Worm (Caenorhabditis elegans) whole organism, L1 larva: ENCODE measurements around the gene mboa-6.

Experiments
- C16A3.4 ChIP-seq: fragments of 150-350 bp; optimal IDR thresholded peaks from 2 replicates; lab custom pipeline; 2014; ENCODE audit warnings: missing biosample characterization, missing genetic modification characterization
- C34B4.2 ChIP-seq: sonication (generic microtip); optimal IDR thresholded peaks from 2 replicates; lab custom pipeline; 2017; ENCODE audit warnings: mild to moderate bottlenecking, missing genetic modification characterization, missing compliant biosample characterization
- F16B12.6 ChIP-seq: fragments of 150-350 bp; optimal IDR thresholded peaks from 2 replicates; lab custom pipeline; 2014; ENCODE audit warnings: missing biosample characterization, missing genetic modification characterization
- Y116A8C.19 ChIP-seq: sonication (generic microtip); optimal IDR thresholded peaks from 2 replicates; lab custom pipeline; 2016; ENCODE audit warnings: missing compliant biosample characterization, missing genetic modification characterization, borderline replicate concordance
- aha-1 ChIP-seq: fragments of 150-350 bp; optimal IDR thresholded peaks from 2 replicates; lab custom pipeline; 2014; ENCODE audit warnings: missing biosample characterization, missing genetic modification characterization
- alr-1 ChIP-seq: fragments of 200-800 bp; sonication (Bioruptor generic); optimal IDR thresholded peaks from 2 replicates; lab custom pipeline; 2018; ENCODE audit warnings: borderline replicate concordance, mild to moderate bottlenecking, missing genetic modification characterization, missing compliant biosample characterization
- ama-1 ChIP-seq: fragments of 150-350 bp; optimal IDR thresholded peaks from 2 replicates; lab custom pipeline; 2014
- ceh-8 ChIP-seq: fragments of 200-800 bp; sonication (Bioruptor generic); optimal IDR thresholded peaks from 2 replicates; lab custom pipeline; 2018; ENCODE audit warnings: mild to moderate bottlenecking, missing genetic modification characterization, moderate library complexity, missing compliant biosample characterization
- ces-1 ChIP-seq: fragments of 150-350 bp; optimal IDR thresholded peaks from 2 replicates; lab custom pipeline; 2014; ENCODE audit warnings: missing biosample characterization, missing genetic modification reagents, missing genetic modification characterization
- dpl-1 ChIP-seq, 3 experiments: fragments of 150-350 bp in 2 of 3; sonication (generic microtip) in 1 of 3; optimal IDR thresholded peaks; 2 replicates each; lab custom pipeline; 2014 to 2017; ENCODE audit warnings: missing biosample characterization in 3 of 3, missing genetic modification characterization in 3 of 3, missing genetic modification reagents in 3 of 3
- efl-1 ChIP-seq, 4 experiments: fragments of 150-350 bp; optimal IDR thresholded peaks in 3 of 4; peaks in 1 of 4; 1 replicate in 1 of 4; 2 replicates in 3 of 4; lab custom pipeline; 2014; ENCODE audit warnings: missing biosample characterization in 2 of 4, missing genetic modification characterization in 2 of 4, missing genetic modification reagents in 2 of 4
- efl-3 ChIP-seq: fragments of 200-800 bp; sonication (Bioruptor generic); optimal IDR thresholded peaks from 2 replicates; lab custom pipeline; 2018; ENCODE audit warnings: mild to moderate bottlenecking, missing genetic modification characterization, missing compliant biosample characterization
- egl-27 ChIP-seq, 2 experiments: fragments of 150-350 bp in 1 of 2; sonication (generic microtip); optimal IDR thresholded peaks; 3 replicates each; lab custom pipeline; 2017 to 2018; ENCODE audit warnings: missing biosample characterization in 2 of 2, missing genetic modification characterization in 2 of 2, missing genetic modification reagents in 2 of 2
- elt-3 ChIP-seq, 6 experiments: fragments of 150-350 bp in 1 of 6; sonication (generic microtip); optimal IDR thresholded peaks; 2 replicates each; lab custom pipeline; 2017 to 2018; ENCODE audit warnings: missing biosample characterization in 6 of 6, missing genetic modification characterization in 6 of 6, inconsistent platforms in 1 of 6
- ets-5 ChIP-seq: fragments of 200-800 bp; sonication (Bioruptor generic); IDR thresholded peaks from 2 replicates; pipeline ENCODE4 v1.3.6; 2022; ENCODE audit warnings: missing genetic modification characterization, missing compliant biosample characterization
- fkh-10 ChIP-seq: sonication (generic microtip); optimal IDR thresholded peaks from 2 replicates; lab custom pipeline; 2017; ENCODE audit warnings: missing biosample characterization, missing genetic modification reagents, missing genetic modification characterization
- fkh-4 ChIP-seq: sonication (generic microtip); optimal IDR thresholded peaks from 2 replicates; lab custom pipeline; 2016; ENCODE audit warnings: missing compliant biosample characterization, missing genetic modification characterization, borderline replicate concordance
- fkh-8 ChIP-seq: sonication (generic microtip); optimal IDR thresholded peaks from 2 replicates; lab custom pipeline; 2016; ENCODE audit warnings: mild to moderate bottlenecking, missing genetic modification characterization, missing compliant biosample characterization
- fos-1 ChIP-seq: fragments of 150-350 bp; optimal IDR thresholded peaks from 2 replicates; lab custom pipeline; 2014; ENCODE audit warnings: missing biosample characterization, missing genetic modification characterization
- grh-1 ChIP-seq: fragments of 200-800 bp; sonication (Bioruptor generic); IDR thresholded peaks from 2 replicates; pipeline ENCODE4 v1.3.6; 2022; ENCODE audit warnings: missing genetic modification reagents, missing genetic modification characterization, missing compliant biosample characterization
- hlh-17 ChIP-seq: fragments of 200-800 bp; sonication (Bioruptor generic); optimal IDR thresholded peaks from 2 replicates; lab custom pipeline; 2018; ENCODE audit warnings: missing genetic modification characterization, mild to moderate bottlenecking, missing compliant biosample characterization, moderate library complexity, borderline replicate concordance
- jun-1 ChIP-seq: fragments of 150-350 bp; optimal IDR thresholded peaks from 2 replicates; lab custom pipeline; 2014; ENCODE audit warnings: missing biosample characterization, missing genetic modification reagents, missing genetic modification characterization
- lin-14 ChIP-seq: fragments of 200-800 bp; sonication (Bioruptor generic); optimal IDR thresholded peaks from 2 replicates; lab custom pipeline; 2018; ENCODE audit warnings: mild to moderate bottlenecking, missing genetic modification characterization, moderate library complexity, missing compliant biosample characterization
- lin-35 ChIP-seq, 2 experiments: fragments of 150-350 bp; optimal IDR thresholded peaks; 2 replicates each; lab custom pipeline; 2014; ENCODE audit warnings: missing biosample characterization in 2 of 2, missing genetic modification characterization in 2 of 2, missing genetic modification reagents in 2 of 2
- lin-39 ChIP-seq: fragments of 150-350 bp; optimal IDR thresholded peaks from 2 replicates; lab custom pipeline; 2014; ENCODE audit warnings: missing biosample characterization, missing genetic modification reagents, missing genetic modification characterization
- lir-3 ChIP-seq: sonication (generic microtip); optimal IDR thresholded peaks from 2 replicates; lab custom pipeline; 2016; ENCODE audit warnings: mild to moderate bottlenecking, missing genetic modification characterization, moderate library complexity, missing compliant biosample characterization; ENCODE audit not compliant: poor library complexity
- lsy-2 ChIP-seq, 2 experiments: fragments of 150-350 bp; optimal IDR thresholded peaks; 2 replicates each; lab custom pipeline; 2014; ENCODE audit warnings: missing biosample characterization in 2 of 2, missing genetic modification characterization in 2 of 2
- mab-9 ChIP-seq: fragments of 200-800 bp; sonication (Bioruptor generic); IDR thresholded peaks from 2 replicates; pipeline ENCODE4 v1.3.6; 2022; ENCODE audit warnings: missing genetic modification reagents, missing genetic modification characterization, missing compliant biosample characterization
- mdl-1 ChIP-seq, 2 experiments: fragments of 150-350 bp; optimal IDR thresholded peaks; 2 replicates each; lab custom pipeline; 2014 to 2017; ENCODE audit warnings: missing biosample characterization in 2 of 2, missing genetic modification characterization in 2 of 2, inconsistent platforms in 1 of 2
- mef-2 ChIP-seq: fragments of 150-350 bp; optimal IDR thresholded peaks from 2 replicates; lab custom pipeline; 2014; ENCODE audit warnings: missing biosample characterization, missing genetic modification characterization
- nhr-11 ChIP-seq: fragments of 150-350 bp; optimal IDR thresholded peaks from 2 replicates; lab custom pipeline; 2014; ENCODE audit warnings: missing biosample characterization, missing genetic modification characterization
- nhr-12 ChIP-seq: sonication (generic microtip); optimal IDR thresholded peaks from 2 replicates; lab custom pipeline; 2017; ENCODE audit warnings: missing biosample characterization, missing genetic modification characterization
- nhr-20 ChIP-seq: sonication (generic microtip); optimal IDR thresholded peaks from 2 replicates; lab custom pipeline; 2016; ENCODE audit warnings: mild to moderate bottlenecking, missing genetic modification characterization, missing compliant biosample characterization
- nhr-28 ChIP-seq: fragments of 150-350 bp; optimal IDR thresholded peaks from 2 replicates; lab custom pipeline; 2014; ENCODE audit warnings: missing biosample characterization, missing genetic modification characterization
- nhr-47 ChIP-seq: sonication (generic microtip); optimal IDR thresholded peaks from 2 replicates; lab custom pipeline; 2016; ENCODE audit warnings: mild to moderate bottlenecking, missing genetic modification characterization, moderate library complexity, missing compliant biosample characterization
- nhr-71 ChIP-seq: sonication (generic microtip); optimal IDR thresholded peaks from 2 replicates; lab custom pipeline; 2016; ENCODE audit warnings: mild to moderate bottlenecking, missing genetic modification characterization, moderate library complexity, missing compliant biosample characterization
- nhr-76 ChIP-seq: sonication (generic microtip); optimal IDR thresholded peaks from 2 replicates; lab custom pipeline; 2017; ENCODE audit warnings: missing biosample characterization, missing genetic modification characterization
- nhr-84 ChIP-seq: sonication (generic microtip); optimal IDR thresholded peaks from 2 replicates; lab custom pipeline; 2017; ENCODE audit warnings: missing biosample characterization, missing genetic modification characterization
- nhr-90 ChIP-seq: sonication (generic microtip); optimal IDR thresholded peaks from 2 replicates; lab custom pipeline; 2016; ENCODE audit warnings: mild to moderate bottlenecking, missing genetic modification characterization, missing compliant biosample characterization; ENCODE audit not compliant: poor library complexity
- pag-3 ChIP-seq: sonication (generic microtip); optimal IDR thresholded peaks from 2 replicates; lab custom pipeline; 2017; ENCODE audit warnings: missing genetic modification characterization, mild to moderate bottlenecking, missing compliant biosample characterization, antibody characterized with exemption, borderline replicate concordance; ENCODE audit not compliant: insufficient read depth
- rnt-1 ChIP-seq: sonication (generic microtip); optimal IDR thresholded peaks from 2 replicates; lab custom pipeline; 2016; ENCODE audit warnings: mild to moderate bottlenecking, missing genetic modification characterization, moderate library complexity, missing compliant biosample characterization
- snpc-4 ChIP-seq: fragments of 150-350 bp; optimal IDR thresholded peaks from 2 replicates; lab custom pipeline; 2014; ENCODE audit warnings: missing biosample characterization, missing genetic modification characterization
- sox-4 ChIP-seq: sonication (generic microtip); optimal IDR thresholded peaks from 2 replicates; lab custom pipeline; 2016; ENCODE audit warnings: missing genetic modification characterization, missing compliant biosample characterization
- sup-37 ChIP-seq: fragments of 200-800 bp; sonication (Bioruptor generic); optimal IDR thresholded peaks from 2 replicates; lab custom pipeline; 2018; ENCODE audit warnings: mild to moderate bottlenecking, missing genetic modification characterization, missing compliant biosample characterization
- swsn-7 ChIP-seq: sonication (generic microtip); optimal IDR thresholded peaks from 2 replicates; lab custom pipeline; 2016; ENCODE audit warnings: missing genetic modification characterization, missing compliant biosample characterization
- tbx-2 ChIP-seq: sonication (generic microtip); optimal IDR thresholded peaks from 2 replicates; lab custom pipeline; 2016; ENCODE audit warnings: missing genetic modification characterization, missing compliant biosample characterization
- unc-62 ChIP-seq: fragments of 150-350 bp; optimal IDR thresholded peaks from 2 replicates; lab custom pipeline; 2014; ENCODE audit warnings: missing biosample characterization, missing genetic modification reagents, missing genetic modification characterization
- unc-86 ChIP-seq: sonication (generic microtip); optimal IDR thresholded peaks from 2 replicates; lab custom pipeline; 2016; ENCODE audit warnings: missing genetic modification characterization, missing compliant biosample characterization
- vab-15 ChIP-seq: sonication (generic microtip); optimal IDR thresholded peaks from 2 replicates; lab custom pipeline; 2017; ENCODE audit warnings: missing genotype, mild to moderate bottlenecking, missing genetic modification characterization, missing compliant biosample characterization
- zip-4 ChIP-seq: fragments of 200-800 bp; sonication (Bioruptor generic); optimal IDR thresholded peaks from 2 replicates; lab custom pipeline; 2018; ENCODE audit warnings: mild to moderate bottlenecking, missing genetic modification characterization, moderate library complexity, missing compliant biosample characterization
- ztf-4 ChIP-seq: fragments of 150-350 bp; optimal IDR thresholded peaks from 2 replicates; lab custom pipeline; 2014; ENCODE audit warnings: missing biosample characterization, missing genetic modification characterization

The mboa-6 gene

DNA sequence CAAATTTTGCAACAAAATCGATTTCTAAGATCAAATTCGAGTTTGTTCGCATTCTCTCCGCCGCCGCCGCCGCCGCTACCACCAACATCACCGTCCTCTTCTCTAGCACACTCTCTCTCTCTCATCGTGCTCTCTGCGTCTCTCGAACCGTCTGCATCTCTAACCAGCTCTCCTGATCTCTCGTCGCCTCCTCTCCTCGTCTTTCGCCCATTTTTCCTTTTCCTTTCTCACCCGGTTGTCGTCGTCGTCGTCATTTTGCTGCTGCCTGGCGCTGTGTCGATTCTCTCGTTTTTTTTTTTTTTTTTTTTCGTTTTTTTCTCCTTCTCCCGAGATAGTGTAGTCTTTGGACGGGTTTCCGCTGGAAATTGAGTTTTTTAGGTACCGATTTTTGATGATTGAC, 35.3 kb downstream of the mboa-6 start (continued):
- TF ChIP-seq mef-2 (tag; lab: Kevin White, UChicago) = peak; percentile 86
- TF ChIP-seq nhr-12 (tag; lab: Kevin White, UChicago) = peak; percentile 26
- TF ChIP-seq lin-39 (tag; lab: Kevin White, UChicago) = peak; percentile 67
- TF ChIP-seq nhr-71 (tag; lab: Kevin White, UChicago) = peak; percentile 99
- TF ChIP-seq ets-5 (GFP tag; lab: Robert Waterston, UW) = no peak
- peak; percentile 50 for TF ChIP-seq fkh-4 (tag; lab: Kevin White, UChicago)
- TF ChIP-seq ces-1 (GFP tag; lab: Kevin White, UChicago) = no peak
- TF ChIP-seq lir-3 (tag; lab: Kevin White, UChicago) = no peak
- TF ChIP-seq unc-86 (tag; lab: Kevin White, UChicago) = peak; percentile 96
- TF ChIP-seq fkh-8 (tag; lab: Kevin White, UChicago) = peak; percentile 86
- peak; percentile 96 for TF ChIP-seq nhr-90 (tag; lab: Kevin White, UChicago)
- TF ChIP-seq nhr-84 (tag; lab: Kevin White, UChicago) = no peak
- TF ChIP-seq pag-3 (tag; lab: Kevin White, UChicago) = no peak
- peak; percentile 99 for TF ChIP-seq lin-14
- peak; percentile 82 for TF ChIP-seq sox-4
- peak; percentile 91 for TF ChIP-seq fos-1
- TF ChIP-seq sup-37 (GFP tag; lab: Kevin White, UChicago) = peak; percentile 50
- TF ChIP-seq nhr-28 = no peak
- TF ChIP-seq C16A3.4 = no peak
- peak; percentile 85 to 95 for TF ChIP-seq efl-1 (optimal IDR thresholded peaks at IDR 0.05; lab: Kevin White, UChicago)
- peak; percentile 55 to 97 for TF ChIP-seq efl-1 (GFP tag; optimal IDR thresholded peaks at IDR 0.05 in 1 of 2; lab: Kevin White, UChicago)
- TF ChIP-seq fkh-10 (GFP tag; lab: Kevin White, UChicago) = peak; percentile 81
- no peak for TF ChIP-seq Y116A8C.19
- no peak for TF ChIP-seq C34B4.2 (tag; lab: Kevin White, UChicago)
- peak; percentile 73 for TF ChIP-seq snpc-4 (tag; lab: Kevin White, UChicago)
- peak; percentile 70 to 85 for TF ChIP-seq lin-35 (GFP tag; optimal IDR thresholded peaks at IDR 0.05; lab: Kevin White, UChicago)
- TF ChIP-seq ztf-4 = peak; percentile 80
- TF ChIP-seq unc-62 (GFP tag; lab: Kevin White, UChicago) = peak; percentile 65
- peak; percentile 49 for TF ChIP-seq nhr-76 (tag; lab: Kevin White, UChicago)
- TF ChIP-seq dpl-1 (GFP tag; optimal IDR thresholded peaks at IDR 0.05; lab: Kevin White, UChicago) = peak; percentile 55 to 57 (median 55)
- TF ChIP-seq jun-1 (tag; lab: Kevin White, UChicago) = peak; percentile 97
- no peak for TF ChIP-seq alr-1 (tag; lab: Kevin White, UChicago)
- TF ChIP-seq hlh-17 = no peak
- TF ChIP-seq ceh-8 (GFP tag; lab: Kevin White, UChicago) = peak; percentile 91
- peak; percentile 95 for TF ChIP-seq grh-1 (GFP tag; lab: Robert Waterston, UW)
- peak; percentile 90 to 97 for TF ChIP-seq egl-27 (tag; optimal IDR thresholded peaks at IDR 0.05; lab: Kevin White, UChicago)
- TF ChIP-seq aha-1 = peak; percentile 70
- peak; percentile 83 to 90 for TF ChIP-seq lsy-2 (tag; optimal IDR thresholded peaks at IDR 0.05; lab: Kevin White, UChicago)
- peak; percentile 56 for TF ChIP-seq efl-3 (GFP tag; lab: Kevin White, UChicago)
- TF ChIP-seq mab-9 (GFP tag; lab: Robert Waterston, UW) = 0 out of 2 replicates have a peak, but pooled peaks have one; percentile 56
- TF ChIP-seq vab-15 = no peak
- peak; percentile 63 for TF ChIP-seq zip-4 (GFP tag; lab: Kevin White, UChicago)
- TF ChIP-seq nhr-47 = peak; percentile 98
- peak; percentile 55 for TF ChIP-seq ama-1 (lab: Kevin White, UChicago)
- TF ChIP-seq elt-3 (tag; optimal IDR thresholded peaks at IDR 0.05; lab: Kevin White, UChicago) = peak in 3 of 6 experiments; percentile 80 to 89 (median 88)
- peak; percentile 97 for TF ChIP-seq rnt-1 (tag; lab: Kevin White, UChicago)
- TF ChIP-seq nhr-11 = peak; percentile 83
- peak; percentile 98 for TF ChIP-seq tbx-2
- TF ChIP-seq F16B12.6 (tag; lab: Kevin White, UChicago) = peak; percentile 34
- TF ChIP-seq mdl-1 (tag; optimal IDR thresholded peaks at IDR 0.05; lab: Kevin White, UChicago) = peak in 1 of 2 experiments; percentile 95
- TF ChIP-seq nhr-20 (tag; lab: Kevin White, UChicago) = peak; percentile 99
- peak; percentile 96 for TF ChIP-seq swsn-7 (tag; lab: Kevin White, UChicago)
